Worm (Caenorhabditis elegans): ENCODE data around the gene lin-5.
A peak's percentile ranks its signal among the peaks of the same experiment; 100 is the strongest.

lin-5 gene

DNA sequence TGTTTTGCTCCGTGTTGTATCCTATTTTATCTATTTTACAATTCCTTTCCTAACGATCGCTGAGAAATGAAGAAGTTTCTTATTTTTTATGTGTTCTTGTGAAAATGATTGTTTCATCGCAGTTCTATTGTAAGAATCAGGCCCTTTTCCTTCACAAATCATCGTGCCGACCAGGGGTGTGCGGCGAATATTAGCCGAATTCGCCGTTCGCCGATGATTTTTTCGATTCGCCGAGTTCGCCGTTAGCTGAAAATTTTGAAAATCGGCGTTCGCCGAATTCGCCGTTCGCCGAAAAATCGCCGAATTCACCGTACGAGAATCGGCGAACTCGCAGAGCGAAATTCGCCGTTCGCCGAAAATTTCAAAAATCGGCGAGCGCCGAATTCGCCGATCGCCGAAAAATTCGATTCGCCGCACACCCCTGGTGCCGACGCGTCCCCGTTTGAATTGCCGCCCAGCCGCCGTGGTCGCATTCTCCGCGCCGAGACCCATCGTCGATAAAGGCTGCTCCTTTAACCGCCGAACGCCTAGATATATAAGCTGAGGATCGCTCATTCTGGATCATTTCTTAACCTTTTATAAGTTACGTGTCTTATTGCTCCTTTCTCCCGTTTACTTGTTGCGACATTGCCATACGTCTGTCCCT lies 3.2 kb downstream of the lin-5 start (continued):
- 0 out of 2 replicates have a peak, but pooled peaks have one; percentile 34 for TF ChIP-seq D2030.7 (GFP tag; IDR thresholded peaks at IDR 0.05)
- TF ChIP-seq ceh-91 (GFP tag; IDR thresholded peaks at IDR 0.05) = peak; percentile 37; the same call in 1 of the 2 replicates
- TF ChIP-seq hmg-1.2 (GFP tag; IDR thresholded peaks at IDR 0.05) = 0 out of 2 replicates have a peak, but pooled peaks have one; percentile 17
- TF ChIP-seq unc-130 (GFP tag; optimal IDR thresholded peaks at IDR 0.05) = no peak
- no peak for TF ChIP-seq B0035.1 (tag; optimal IDR thresholded peaks at IDR 0.05)
- TF ChIP-seq ama-1 (optimal IDR thresholded peaks at IDR 0.05) = no peak
- no peak for TF ChIP-seq ama-1 (GFP tag; optimal IDR thresholded peaks at IDR 0.05)
- TF ChIP-seq F10E7.11 (tag; optimal IDR thresholded peaks at IDR 0.05) = no peak
- no peak for TF ChIP-seq lsy-27 (tag; optimal IDR thresholded peaks at IDR 0.05; ENCODE audit: borderline replicate concordance, insufficient read depth)
- TF ChIP-seq Y53G8AR.9 (GFP tag; conservative IDR thresholded peaks at IDR 0.05) = 0 out of 2 replicates have a peak, but pooled peaks have one; percentile 58

DNA sequence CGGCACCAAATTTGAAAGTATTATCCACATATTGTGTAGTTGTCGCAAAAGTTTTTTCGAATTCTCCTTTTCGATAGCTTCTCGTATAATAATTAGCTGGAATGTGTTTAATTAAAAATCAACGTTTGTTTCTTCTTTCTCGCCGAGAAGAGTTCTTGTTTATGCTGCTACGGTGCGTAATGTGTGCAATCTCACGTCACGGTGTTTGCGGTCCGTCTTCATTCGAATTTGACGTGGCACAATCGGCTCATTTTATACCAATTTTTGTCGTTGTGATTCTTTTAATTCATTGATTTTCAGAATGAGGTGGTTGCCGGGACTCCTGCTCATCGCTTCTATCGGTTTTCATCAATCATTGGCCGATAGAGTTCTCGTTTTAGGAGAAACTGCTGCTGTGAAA lies 3.8 kb downstream of the lin-5 start, which contains the start of gene ostb-1:
Gene ostb-1 (plus strand): TSS at position 301 of the 400 bp plus-strand sequence.
- peak; percentile 22; the same call in 1 of the 2 replicates for TF ChIP-seq attf-3 (GFP tag; conservative IDR thresholded peaks at IDR 0.05)
- no peak for TF ChIP-seq D2030.7 (GFP tag; IDR thresholded peaks at IDR 0.05)
- peak; percentile 63 to 72 for TF ChIP-seq let-607 (tag; optimal IDR thresholded peaks at IDR 0.05)

DNA sequence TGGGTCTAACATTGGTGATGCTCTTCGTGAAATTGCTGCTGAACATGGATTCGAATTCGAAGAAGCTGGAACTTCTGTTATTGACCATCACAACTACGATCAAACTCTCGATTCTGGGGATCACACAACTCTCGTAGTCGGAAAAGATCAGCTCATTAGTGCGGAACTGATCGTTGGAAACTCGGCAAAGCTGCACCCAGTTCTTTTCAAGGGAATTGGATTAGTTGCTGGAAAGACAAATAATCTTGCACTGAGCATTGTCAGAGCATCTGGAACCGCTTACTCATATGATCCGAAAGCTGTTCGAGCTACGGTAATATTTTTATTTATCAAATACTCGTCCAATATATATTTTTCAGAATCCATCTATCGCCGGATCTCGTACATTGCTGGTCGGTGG lies 4.5 kb downstream of the lin-5 start:
- TF ChIP-seq nhr-90 (tag; optimal IDR thresholded peaks at IDR 0.05) = no peak
- no peak for TF ChIP-seq Y53F4B.3 (GFP tag; IDR thresholded peaks at IDR 0.05)
- no peak for TF ChIP-seq K12H6.12 (tag; optimal IDR thresholded peaks at IDR 0.05)
- TF ChIP-seq F22D6.2 (tag; optimal IDR thresholded peaks at IDR 0.05) = no peak
- no peak for TF ChIP-seq ZK185.1 (tag; optimal IDR thresholded peaks at IDR 0.05; ENCODE audit: poor library complexity, severe bottlenecking)
- TF ChIP-seq ztf-28 (GFP tag; IDR thresholded peaks at IDR 0.05) = no peak
- TF ChIP-seq aptf-2 (GFP tag; conservative IDR thresholded peaks at IDR 0.05) = no peak
- TF ChIP-seq F57A8.1 (GFP tag; optimal IDR thresholded peaks at IDR 0.05) = no peak
- no peak for TF ChIP-seq F55B11.4 (tag; optimal IDR thresholded peaks at IDR 0.05; ENCODE audit: borderline replicate concordance, insufficient read depth)

DNA sequence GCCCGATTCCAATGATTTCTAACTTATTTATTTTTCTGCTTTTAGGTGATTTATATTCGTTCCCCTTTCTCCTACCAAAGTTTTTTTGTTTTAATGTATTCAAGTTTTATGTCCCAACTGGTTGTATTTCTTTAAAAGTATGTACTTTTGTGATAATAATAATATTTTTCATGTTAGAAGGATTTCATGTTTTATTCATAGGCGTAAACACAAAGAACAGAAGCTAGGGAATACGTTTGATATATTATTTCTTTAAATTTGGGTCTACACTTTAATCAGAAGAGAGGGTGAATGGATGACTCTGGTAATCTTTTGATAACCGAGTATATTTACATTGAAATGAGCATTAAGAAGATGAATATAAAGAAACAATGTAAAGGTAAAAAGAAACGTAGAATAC lies 5.7 kb downstream of the lin-5 start:
- TF ChIP-seq madf-6 (GFP tag; IDR thresholded peaks at IDR 0.05) (peak; percentile 54), F22D6.2 (tag; optimal IDR thresholded peaks at IDR 0.05) (no peak), snpc-3.4 (tag; optimal IDR thresholded peaks at IDR 0.05) (peak; percentile 72), ceh-40 (GFP tag; IDR thresholded peaks at IDR 0.05) (no peak), nhr-27 (tag; optimal IDR thresholded peaks at IDR 0.05) (peak; percentile 59), somi-1 (GFP tag; optimal IDR thresholded peaks at IDR 0.05) (no peak), rec-8 (tag; optimal IDR thresholded peaks at IDR 0.05) (peak in 1 of 2 experiments; percentile 67), attf-3 (GFP tag; conservative IDR thresholded peaks at IDR 0.05) (no peak), pha-4 (tag; optimal IDR thresholded peaks at IDR 0.05) (no peak), lin-54 (GFP tag; optimal IDR thresholded peaks at IDR 0.05) (peak; percentile 1), cebp-1 (GFP tag; IDR thresholded peaks at IDR 0.05) (no peak), cebp-1 (tag; optimal IDR thresholded peaks at IDR 0.05) (peak; percentile 6), lsl-1 (GFP tag; optimal IDR thresholded peaks at IDR 0.05) (no peak), nfyb-1 (GFP tag; IDR thresholded peaks at IDR 0.05) (no peak), F49E8.2 (tag; optimal IDR thresholded peaks at IDR 0.05; ENCODE audit: insufficient read depth) (peak; percentile 59), B0336.3 (GFP tag; IDR thresholded peaks at IDR 0.05) (peak; percentile 25; the same call in 1 of the 2 replicates), ztf-28 (GFP tag; IDR thresholded peaks at IDR 0.05) (0 out of 2 replicates have a peak, but pooled peaks have one; percentile 19), snpc-1.3 (tag; optimal IDR thresholded peaks at IDR 0.05; ENCODE audit: insufficient read depth) (peak; percentile 24), lin-26 (GFP tag; IDR thresholded peaks at IDR 0.05) (peak; percentile 68), T26A5.8 (tag; optimal IDR thresholded peaks at IDR 0.05) (no peak), attf-5 (GFP tag; optimal IDR thresholded peaks at IDR 0.05) (no peak), hsf-1 (GFP tag; IDR thresholded peaks at IDR 0.05) (0 out of 2 replicates have a peak, but pooled peaks have one; percentile 9), B0035.1 (tag; optimal IDR thresholded peaks at IDR 0.05) (peak; percentile 4), nhr-90 (tag; optimal IDR thresholded peaks at IDR 0.05) (no peak), lin-35 (GFP tag; optimal IDR thresholded peaks at IDR 0.05) (peak in 1 of 3 experiments; percentile 4)
